Fruit fly (Drosophila melanogaster): Measurements from ENCODE around the gene tara.

tara gene

DNA sequence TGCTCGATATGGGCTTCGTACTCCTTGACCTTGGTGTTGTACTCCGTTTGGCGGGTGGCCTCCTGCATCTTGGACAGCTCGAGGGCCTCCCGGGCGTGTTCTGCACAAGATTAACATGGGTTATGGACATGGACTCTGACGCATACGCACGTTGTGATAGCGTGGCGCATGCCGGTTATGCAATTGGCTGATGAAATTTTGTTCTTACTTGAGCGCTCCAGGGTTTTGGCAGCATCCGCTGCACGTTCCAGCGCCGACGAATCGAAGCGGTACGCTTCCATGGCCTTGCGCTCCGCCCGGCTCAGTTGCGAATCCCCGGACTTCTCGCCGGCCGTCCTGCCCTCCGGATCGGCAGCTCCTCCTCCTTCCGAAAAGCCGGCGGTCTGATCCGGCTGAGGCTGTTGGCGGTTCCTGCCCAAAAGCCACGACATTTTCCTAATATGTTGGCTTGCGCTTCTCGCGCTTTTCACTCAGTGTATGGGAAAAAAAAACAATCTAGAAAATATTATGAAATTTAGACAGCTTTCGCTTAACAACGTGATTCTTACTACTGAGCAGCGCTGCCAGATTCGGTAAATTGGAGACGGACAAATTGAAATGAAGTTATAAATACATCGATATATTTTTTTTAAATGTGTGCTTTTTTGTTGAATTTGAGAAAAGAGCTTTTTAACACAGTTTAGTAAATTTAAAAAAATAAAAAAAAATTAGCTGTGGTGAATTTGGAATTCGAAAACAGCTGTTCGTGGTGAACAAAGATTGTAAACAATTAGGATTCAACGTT, 38.3 kb downstream of the tara start, which contains the start of the genes bor and asun (continued):
- TF ChIP-seq dimm (GFP tag; IDR thresholded peaks at IDR 0.05) = no peak
- peak; percentile 83 for TF ChIP-seq hbn (GFP tag; IDR thresholded peaks at IDR 0.05; ENCODE audit: partially characterized antibody)
- no peak for TF ChIP-seq CG6272 (GFP tag; IDR thresholded peaks at IDR 0.05)
- TF ChIP-seq Hmx (GFP tag; optimal IDR thresholded peaks at IDR 0.05) = no peak
- TF ChIP-seq CG31441 (GFP tag; IDR thresholded peaks at IDR 0.05) = no peak
- no peak for TF ChIP-seq CG1529 (GFP tag; optimal IDR thresholded peaks at IDR 0.05)
- no peak for TF ChIP-seq CG1832 (GFP tag; optimal IDR thresholded peaks at IDR 0.05)
- TF ChIP-seq esg (GFP tag; conservative IDR thresholded peaks at IDR 0.05) = no peak
- no peak for TF ChIP-seq D19B (GFP tag; optimal IDR thresholded peaks at IDR 0.05)
- no peak for TF ChIP-seq Meics (GFP tag; optimal IDR thresholded peaks at IDR 0.05)
- TF ChIP-seq seq (GFP tag; IDR thresholded peaks at IDR 0.05) = no peak
- TF ChIP-seq CG11696 (GFP tag; IDR thresholded peaks at IDR 0.05) = no peak
- TF ChIP-seq B-H2 (GFP tag; optimal IDR thresholded peaks at IDR 0.05) = peak; percentile 73
- TF ChIP-seq scrt (GFP tag; optimal IDR thresholded peaks at IDR 0.05) = no peak
- TF ChIP-seq ato (GFP tag; IDR thresholded peaks at IDR 0.05; ENCODE audit: partially characterized antibody) = peak; percentile 10; the same call in 1 of the 2 replicates
- TF ChIP-seq CG7839 (tag; optimal IDR thresholded peaks at IDR 0.05) = no peak
- peak; percentile 46 for TF ChIP-seq CG2116 (GFP tag; optimal IDR thresholded peaks at IDR 0.05)
- no peak for TF ChIP-seq Neu2 (GFP tag; optimal IDR thresholded peaks at IDR 0.05; ENCODE audit: borderline replicate concordance)
- no peak for TF ChIP-seq hkb (optimal IDR thresholded peaks at IDR 0.05)
- 0 out of 2 replicates have a peak, but pooled peaks have one; percentile 9 for TF ChIP-seq hkb (GFP tag; IDR thresholded peaks at IDR 0.05)
- TF ChIP-seq en (GFP tag; optimal IDR thresholded peaks at IDR 0.05) = no peak
- TF ChIP-seq CG6175 (GFP tag; IDR thresholded peaks at IDR 0.05) = no peak
- peak; percentile 30 for TF ChIP-seq CG18262 (tag; optimal IDR thresholded peaks at IDR 0.05)
- TF ChIP-seq gsb (GFP tag; IDR thresholded peaks at IDR 0.05) = no peak
- no peak for TF ChIP-seq jumu (GFP tag; optimal IDR thresholded peaks at IDR 0.05)
- TF ChIP-seq Tbp (GFP tag; optimal IDR thresholded peaks at IDR 0.05) = no peak
- TF ChIP-seq CG11093 (GFP tag; IDR thresholded peaks at IDR 0.05) = no peak
- TF ChIP-seq CG31224 (GFP tag; IDR thresholded peaks at IDR 0.05) = no peak
- TF ChIP-seq Vsx1 (GFP tag; optimal IDR thresholded peaks at IDR 0.05) = no peak
- no peak for TF ChIP-seq CG10979 (tag; optimal IDR thresholded peaks at IDR 0.05)
- no peak for TF ChIP-seq Lpt (GFP tag; optimal IDR thresholded peaks at IDR 0.05)
- 0 out of 2 replicates have a peak, but pooled peaks have one; percentile 23 for TF ChIP-seq chm (GFP tag; IDR thresholded peaks at IDR 0.05)
- TF ChIP-seq Max (GFP tag; optimal IDR thresholded peaks at IDR 0.05) = peak; percentile 66
- TF ChIP-seq CG34376 (GFP tag; optimal IDR thresholded peaks at IDR 0.05) = peak; percentile 51
- peak; percentile 60 for TF ChIP-seq Ets97D (GFP tag; optimal IDR thresholded peaks at IDR 0.05)
- no peak for TF ChIP-seq CG14667 (GFP tag; IDR thresholded peaks at IDR 0.05)
- TF ChIP-seq Pdp1 (GFP tag; optimal IDR thresholded peaks at IDR 0.05) = peak in 1 of 2 experiments; percentile 96
- TF ChIP-seq CG3163 (GFP tag; optimal IDR thresholded peaks at IDR 0.05) = no peak
- no peak for TF ChIP-seq gcm (GFP tag; optimal IDR thresholded peaks at IDR 0.05)
- no peak for TF ChIP-seq CG11504 (tag; optimal IDR thresholded peaks at IDR 0.05)
- TF ChIP-seq CG17186 (GFP tag; optimal IDR thresholded peaks at IDR 0.05) = no peak
- TF ChIP-seq CG7745 (tag; optimal IDR thresholded peaks at IDR 0.05) = no peak
- TF ChIP-seq abd-A (tag; optimal IDR thresholded peaks at IDR 0.05) = no peak
- no peak for TF ChIP-seq tap (tag; optimal IDR thresholded peaks at IDR 0.05)
- TF ChIP-seq rib (GFP tag; IDR thresholded peaks at IDR 0.05) = no peak
- no peak for TF ChIP-seq btn (GFP tag; optimal IDR thresholded peaks at IDR 0.05)
- no peak for TF ChIP-seq PHDP (tag; optimal IDR thresholded peaks at IDR 0.05)
- TF ChIP-seq Dfd (GFP tag; optimal IDR thresholded peaks at IDR 0.05) = no peak
- TF ChIP-seq grn (GFP tag; optimal IDR thresholded peaks at IDR 0.05) = no peak
- peak; percentile 57 for TF ChIP-seq Xrp1 (GFP tag; IDR thresholded peaks at IDR 0.05)
